Worm (Caenorhabditis elegans): Measurements from ENCODE around the gene C28D4.5.

C28D4.5 gene

ce11 chrIV:9737204-9737790, 9.4 kb downstream of the C28D4.5 start, which contains the start of gene cka-1:
Gene cka-1, minus strand, starts transcription at chrIV:9737621.
- TF ChIP-seq hnd-1 (tag; optimal IDR thresholded peaks at IDR 0.05) = no peak

- TF ChIP-seq sea-1 (GFP tag; conservative IDR thresholded peaks at IDR 0.05) (no peak), ceh-36 (tag; optimal IDR thresholded peaks at IDR 0.05) (no peak), B0310.2 (tag; optimal IDR thresholded peaks at IDR 0.05) (no peak), ceh-13 (GFP tag; optimal IDR thresholded peaks at IDR 0.05) (no peak), tbx-37 (GFP tag; conservative IDR thresholded peaks at IDR 0.05) (no peak), pes-1 (GFP tag; IDR thresholded peaks at IDR 0.05) (no peak), hmbx-1 (tag; optimal IDR thresholded peaks at IDR 0.05) (no peak), aly-1 (tag; optimal IDR thresholded peaks at IDR 0.05) (no peak), hmg-4 (GFP tag; optimal IDR thresholded peaks at IDR 0.05) (no peak), ama-1 (optimal IDR thresholded peaks at IDR 0.05) (no peak), hnd-1 (tag; optimal IDR thresholded peaks at IDR 0.05) (no peak), tbx-11 (GFP tag; IDR thresholded peaks at IDR 0.05) (no peak), scrt-1 (GFP tag; IDR thresholded peaks at IDR 0.05) (no peak), flt-1 (GFP tag; IDR thresholded peaks at IDR 0.05) (no peak), tra-4 (tag; optimal IDR thresholded peaks at IDR 0.05) (no peak), F13C5.2 (tag; optimal IDR thresholded peaks at IDR 0.05) (no peak), ets-7 (tag; optimal IDR thresholded peaks at IDR 0.05) (no peak)
Measured at ce11 chrIV:9735750-9736149, 10.9 kb downstream of the C28D4.5 start.

- no peak for TF ChIP-seq hmg-4 (GFP tag; optimal IDR thresholded peaks at IDR 0.05)
- no peak for TF ChIP-seq hnd-1 (tag; optimal IDR thresholded peaks at IDR 0.05)
- no peak for TF ChIP-seq ama-1 (optimal IDR thresholded peaks at IDR 0.05)
- no peak for TF ChIP-seq sea-1 (GFP tag; conservative IDR thresholded peaks at IDR 0.05)
- no peak for TF ChIP-seq tra-4 (tag; optimal IDR thresholded peaks at IDR 0.05)
- no peak for TF ChIP-seq ceh-13 (GFP tag; optimal IDR thresholded peaks at IDR 0.05)
- no peak for TF ChIP-seq ceh-36 (tag; optimal IDR thresholded peaks at IDR 0.05)
- TF ChIP-seq flt-1 (GFP tag; IDR thresholded peaks at IDR 0.05) = no peak
- no peak for TF ChIP-seq hmbx-1 (tag; optimal IDR thresholded peaks at IDR 0.05)
- no peak for TF ChIP-seq F13C5.2 (tag; optimal IDR thresholded peaks at IDR 0.05)
- no peak for TF ChIP-seq scrt-1 (GFP tag; IDR thresholded peaks at IDR 0.05)
- no peak for TF ChIP-seq ets-7 (tag; optimal IDR thresholded peaks at IDR 0.05)
- TF ChIP-seq aly-1 (tag; optimal IDR thresholded peaks at IDR 0.05) = no peak
- TF ChIP-seq pes-1 (GFP tag; IDR thresholded peaks at IDR 0.05) = no peak
- no peak for TF ChIP-seq tbx-11 (GFP tag; IDR thresholded peaks at IDR 0.05)
- TF ChIP-seq B0310.2 (tag; optimal IDR thresholded peaks at IDR 0.05) = no peak
- TF ChIP-seq tbx-37 (GFP tag; conservative IDR thresholded peaks at IDR 0.05) = no peak
Measured at ce11 chrIV:9734861-9735260, 11.8 kb downstream of the C28D4.5 start.

- TF ChIP-seq F13C5.2 (tag; optimal IDR thresholded peaks at IDR 0.05) (no peak), pes-1 (GFP tag; IDR thresholded peaks at IDR 0.05) (no peak), B0310.2 (tag; optimal IDR thresholded peaks at IDR 0.05) (no peak), hnd-1 (tag; optimal IDR thresholded peaks at IDR 0.05) (no peak), ceh-36 (tag; optimal IDR thresholded peaks at IDR 0.05) (no peak), aly-1 (tag; optimal IDR thresholded peaks at IDR 0.05) (no peak), hmbx-1 (tag; optimal IDR thresholded peaks at IDR 0.05) (no peak), ets-7 (tag; optimal IDR thresholded peaks at IDR 0.05) (no peak), tra-4 (tag; optimal IDR thresholded peaks at IDR 0.05) (no peak), sea-1 (GFP tag; conservative IDR thresholded peaks at IDR 0.05) (no peak), ama-1 (optimal IDR thresholded peaks at IDR 0.05) (no peak), hmg-4 (GFP tag; optimal IDR thresholded peaks at IDR 0.05) (no peak), scrt-1 (GFP tag; IDR thresholded peaks at IDR 0.05) (no peak), tbx-11 (GFP tag; IDR thresholded peaks at IDR 0.05) (no peak)
Measured at ce11 chrIV:9733904-9734303, 12.8 kb downstream of the C28D4.5 start.

- no peak for TF ChIP-seq ceh-36 (tag; optimal IDR thresholded peaks at IDR 0.05)
- no peak for TF ChIP-seq ceh-13 (GFP tag; optimal IDR thresholded peaks at IDR 0.05)
- no peak for TF ChIP-seq aly-1 (tag; optimal IDR thresholded peaks at IDR 0.05)
- TF ChIP-seq tbx-11 (GFP tag; IDR thresholded peaks at IDR 0.05) = no peak
- no peak for TF ChIP-seq sea-1 (GFP tag; conservative IDR thresholded peaks at IDR 0.05)
- no peak for TF ChIP-seq hnd-1 (tag; optimal IDR thresholded peaks at IDR 0.05)
- no peak for TF ChIP-seq tbx-37 (GFP tag; conservative IDR thresholded peaks at IDR 0.05)
- no peak for TF ChIP-seq hmbx-1 (tag; optimal IDR thresholded peaks at IDR 0.05)
- TF ChIP-seq pes-1 (GFP tag; IDR thresholded peaks at IDR 0.05) = no peak
- no peak for TF ChIP-seq ets-7 (tag; optimal IDR thresholded peaks at IDR 0.05)
Measured at ce11 chrIV:9728376-9728775, 18.3 kb downstream of the C28D4.5 start, which contains the start of gene nhr-100. Gene nhr-100, plus strand, starts transcription at chrIV:9728676.

- no peak for TF ChIP-seq aly-1 (tag; optimal IDR thresholded peaks at IDR 0.05)
- TF ChIP-seq hmbx-1 (tag; optimal IDR thresholded peaks at IDR 0.05) = no peak
- TF ChIP-seq hnd-1 (tag; optimal IDR thresholded peaks at IDR 0.05) = no peak
- no peak for TF ChIP-seq flt-1 (GFP tag; IDR thresholded peaks at IDR 0.05)
Measured at ce11 chrIV:9727217-9727616, 19.4 kb downstream of the C28D4.5 start.

ce11 chrIV:9725468-9725985, 21.1 kb downstream of the C28D4.5 start:
- TF ChIP-seq pes-1 (GFP tag; IDR thresholded peaks at IDR 0.05) (no peak), F13C5.2 (tag; optimal IDR thresholded peaks at IDR 0.05) (no peak), tra-4 (tag; optimal IDR thresholded peaks at IDR 0.05) (no peak), ceh-13 (GFP tag; optimal IDR thresholded peaks at IDR 0.05) (no peak), hmg-4 (GFP tag; optimal IDR thresholded peaks at IDR 0.05) (no peak), ama-1 (optimal IDR thresholded peaks at IDR 0.05) (no peak)

ce11 chrIV:9724948-9725347, 21.7 kb downstream of the C28D4.5 start, which contains the start of the genes nhr-138 and C28D4.18:
Gene nhr-138, plus strand, starts transcription at chrIV:9725251.
Gene C28D4.18, plus strand, starts transcription at chrIV:9725280.
- TF ChIP-seq tbx-11 (GFP tag; IDR thresholded peaks at IDR 0.05) = no peak
- TF ChIP-seq hnd-1 (tag; optimal IDR thresholded peaks at IDR 0.05) = no peak
- TF ChIP-seq hmg-4 (GFP tag; optimal IDR thresholded peaks at IDR 0.05) = no peak
- TF ChIP-seq ceh-13 (GFP tag; optimal IDR thresholded peaks at IDR 0.05) = no peak
- no peak for TF ChIP-seq scrt-1 (GFP tag; IDR thresholded peaks at IDR 0.05)
